Worm (Caenorhabditis elegans): ENCODE results near the gene clec-184.
"Not testable (repeated sequence)": the region's sequence is repeated elsewhere in the genome, so short reads cannot be mapped to it uniquely, and the experiment has no call there.

DNA sequence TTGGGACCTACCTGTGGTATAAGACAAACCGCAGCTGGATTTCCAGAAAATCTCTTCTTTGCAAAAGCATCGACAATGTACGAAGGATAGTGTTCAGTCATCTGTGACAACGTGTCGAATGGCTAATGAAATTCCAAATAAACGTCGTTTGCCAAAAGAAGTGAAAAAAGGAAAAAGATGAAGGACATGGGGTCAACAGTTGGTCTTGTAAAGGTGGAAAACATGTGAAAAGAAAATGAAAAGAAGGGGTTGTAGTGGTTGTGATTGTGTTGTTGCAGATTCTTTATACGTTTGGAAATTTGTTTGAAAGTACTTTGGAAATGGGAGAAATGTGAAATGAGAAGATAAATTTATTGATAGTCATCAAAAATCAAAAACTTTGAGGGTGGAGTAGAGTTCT, 52.0 kb downstream of the clec-184 start, which contains the start of gene T04A11.4:
- not testable (repeated sequence) for TF ChIP-seq ceh-100 (GFP tag; IDR thresholded peaks at IDR 0.05); C06A6.2 (GFP tag; conservative IDR thresholded peaks at IDR 0.05); attf-3 (GFP tag; conservative IDR thresholded peaks at IDR 0.05); atf-7 (tag; optimal IDR thresholded peaks at IDR 0.05); ztf-26 (tag; optimal IDR thresholded peaks at IDR 0.05); F57C9.4 (tag; optimal IDR thresholded peaks at IDR 0.05); nfya-1 (tag; optimal IDR thresholded peaks at IDR 0.05; ENCODE audit: borderline replicate concordance, insufficient read depth); dpl-1 (GFP tag; optimal IDR thresholded peaks at IDR 0.05); ztf-22 (GFP tag; optimal IDR thresholded peaks at IDR 0.05)

Measured in whole organism, young adult.